Worm (Caenorhabditis elegans) whole organism, young adult: ENCODE data around the gene ctf-18.
A peak's percentile ranks its signal among the peaks of the same experiment; 100 is the strongest.

Experiments
- B0019.2 ChIP-seq: fragments of 200-800 bp; sonication (Bioruptor generic); conservative IDR thresholded peaks from 2 replicates; pipeline ENCODE4 v1.3.6; 2022; ENCODE audit warnings: missing genetic modification reagents, missing genetic modification characterization, missing compliant biosample characterization
- B0261.1 ChIP-seq: sonication (generic microtip); optimal IDR thresholded peaks from 2 replicates; lab custom pipeline; 2016; ENCODE audit warnings: mild to moderate bottlenecking, missing genetic modification characterization, moderate library complexity, missing compliant biosample characterization
- B0336.3 ChIP-seq: fragments of 200-800 bp; sonication (Bioruptor generic); IDR thresholded peaks from 2 replicates; pipeline ENCODE4 v1.3.6; 2022; ENCODE audit warnings: missing genetic modification characterization, missing compliant biosample characterization
- C06A6.2 ChIP-seq: fragments of 200-800 bp; sonication (Bioruptor generic); conservative IDR thresholded peaks from 2 replicates; pipeline ENCODE4 v1.3.6; 2022; ENCODE audit warnings: missing genetic modification characterization, missing compliant biosample characterization
- F23B12.7 ChIP-seq: sonication (generic microtip); optimal IDR thresholded peaks from 2 replicates; lab custom pipeline; 2017; ENCODE audit warnings: missing genetic modification characterization, mild to moderate bottlenecking, missing compliant biosample characterization, antibody characterized with exemption, moderate library complexity; ENCODE audit not compliant: insufficient read depth
- aptf-2 ChIP-seq: fragments of 200-800 bp; sonication (Bioruptor generic); conservative IDR thresholded peaks from 2 replicates; pipeline ENCODE4 v1.3.6; 2022; ENCODE audit warnings: missing genetic modification reagents, missing genetic modification characterization, missing compliant biosample characterization
- attf-3 ChIP-seq: fragments of 200-800 bp; sonication (Bioruptor generic); conservative IDR thresholded peaks from 2 replicates; pipeline ENCODE4 v1.3.6; 2022; ENCODE audit warnings: missing genetic modification reagents, missing genetic modification characterization, missing compliant biosample characterization
- cebp-1 ChIP-seq, 2 experiments: fragments of 200-800 bp in 1 of 2; sonication (Bioruptor generic) in 1 of 2; sonication (generic microtip) in 1 of 2; IDR thresholded peaks in 1 of 2; optimal IDR thresholded peaks in 1 of 2; 2 replicates each; pipeline versions ENCODE4 v1.3.6 to Lab custom; 2017 to 2022; ENCODE audit warnings: missing compliant biosample characterization in 2 of 2, missing genetic modification characterization in 2 of 2, mild to moderate bottlenecking in 1 of 2, missing genetic modification reagents in 1 of 2, moderate library complexity in 1 of 2
- dox-1 ChIP-seq: fragments of 200-800 bp; sonication (Bioruptor generic); IDR thresholded peaks from 2 replicates; pipeline ENCODE4 v1.3.6; 2022; ENCODE audit warnings: missing genetic modification reagents, missing genetic modification characterization, missing compliant biosample characterization
- dpff-1 ChIP-seq: sonication (generic microtip); optimal IDR thresholded peaks from 2 replicates; lab custom pipeline; 2017; ENCODE audit warnings: mild to moderate bottlenecking, missing genetic modification characterization, missing compliant biosample characterization
- dpl-1 ChIP-seq: fragments of 150-350 bp; optimal IDR thresholded peaks from 2 replicates; lab custom pipeline; 2014; ENCODE audit warnings: missing biosample characterization, missing genetic modification reagents, missing genetic modification characterization
- efl-1 ChIP-seq: fragments of 150-350 bp; optimal IDR thresholded peaks from 2 replicates; lab custom pipeline; 2014; ENCODE audit warnings: missing biosample characterization, missing genetic modification reagents, missing genetic modification characterization
- egl-44 ChIP-seq: fragments of 200-800 bp; sonication (Bioruptor generic); IDR thresholded peaks from 2 replicates; pipeline ENCODE4 v1.3.6; 2022; ENCODE audit warnings: missing genetic modification reagents, missing genetic modification characterization, missing compliant biosample characterization
- egrh-3 ChIP-seq: fragments of 200-800 bp; sonication (Bioruptor generic); IDR thresholded peaks from 2 replicates; pipeline ENCODE4 v1.3.6; 2022; ENCODE audit warnings: missing genetic modification reagents, missing genetic modification characterization, missing compliant biosample characterization
- hmg-1.2 ChIP-seq: fragments of 200-800 bp; sonication (Bioruptor generic); IDR thresholded peaks from 2 replicates; pipeline ENCODE4 v1.3.6; 2022; ENCODE audit warnings: missing genetic modification reagents, missing genetic modification characterization, missing compliant biosample characterization
- hmg-20 ChIP-seq: fragments of 200-800 bp; sonication (Bioruptor generic); IDR thresholded peaks from 2 replicates; pipeline ENCODE4 v1.3.6; 2022; ENCODE audit warnings: missing genetic modification reagents, missing genetic modification characterization, missing compliant biosample characterization
- let-526 ChIP-seq: fragments of 200-800 bp; sonication (Bioruptor generic); IDR thresholded peaks from 2 replicates; pipeline ENCODE4 v1.3.6; 2022; ENCODE audit warnings: missing genetic modification reagents, missing genetic modification characterization, missing compliant biosample characterization
- lin-35 ChIP-seq, 3 experiments: fragments of 150-350 bp in 2 of 3; sonication (generic microtip) in 1 of 3; optimal IDR thresholded peaks; 2 replicates each; lab custom pipeline; 2014 to 2018; ENCODE audit warnings: missing biosample characterization in 3 of 3, missing genetic modification characterization in 3 of 3, missing genetic modification reagents in 3 of 3
- lin-54 ChIP-seq: fragments of 200-800 bp; sonication (Bioruptor generic); optimal IDR thresholded peaks from 2 replicates; lab custom pipeline; 2018; ENCODE audit warnings: mild to moderate bottlenecking, missing genetic modification characterization, missing compliant biosample characterization
- mcd-1 ChIP-seq: fragments of 200-800 bp; sonication (Bioruptor generic); IDR thresholded peaks from 2 replicates; pipeline ENCODE4 v1.3.6; 2022; ENCODE audit warnings: missing genetic modification reagents, missing genetic modification characterization, missing compliant biosample characterization
- mel-28 ChIP-seq: sonication (generic microtip); optimal IDR thresholded peaks from 2 replicates; lab custom pipeline; 2016; ENCODE audit warnings: borderline replicate concordance, mild to moderate bottlenecking, missing genetic modification characterization, missing compliant biosample characterization
- nfya-1 ChIP-seq: sonication (generic microtip); optimal IDR thresholded peaks from 2 replicates; lab custom pipeline; 2017; ENCODE audit warnings: antibody characterized with exemption, missing compliant biosample characterization, missing genetic modification characterization, borderline replicate concordance; ENCODE audit not compliant: insufficient read depth
- nhr-120 ChIP-seq: fragments of 200-800 bp; sonication (Bioruptor generic); IDR thresholded peaks from 2 replicates; pipeline ENCODE4 v1.3.6; 2022; ENCODE audit warnings: missing genetic modification characterization, missing compliant biosample characterization
- pbrm-1 ChIP-seq: fragments of 200-800 bp; sonication (Bioruptor generic); IDR thresholded peaks from 2 replicates; pipeline ENCODE4 v1.3.6; 2022; ENCODE audit warnings: missing genetic modification reagents, missing genetic modification characterization, missing compliant biosample characterization
- pha-4 ChIP-seq: fragments of 150-350 bp; sonication (generic microtip); optimal IDR thresholded peaks from 2 replicates; lab custom pipeline; 2014; ENCODE audit warnings: missing biosample characterization, missing genetic modification reagents, missing genetic modification characterization
- rec-8 ChIP-seq, 2 experiments: sonication (generic microtip); optimal IDR thresholded peaks; 2 replicates each; lab custom pipeline; 2016; ENCODE audit warnings: mild to moderate bottlenecking in 2 of 2, missing genetic modification characterization in 2 of 2, missing genetic modification reagents in 2 of 2, missing genotype in 2 of 2, missing biosample characterization in 1 of 2, missing compliant biosample characterization in 1 of 2, moderate library complexity in 1 of 2
- rpc-1 ChIP-seq, 2 experiments: fragments of 150-350 bp in 1 of 2; sonication (generic microtip) in 1 of 2; optimal IDR thresholded peaks; 2 replicates each; lab custom pipeline; 2014 to 2018; ENCODE audit warnings: missing biosample characterization in 1 of 2, missing genetic modification characterization in 1 of 2, missing genetic modification reagents in 1 of 2, missing genotype in 1 of 2
- snpc-1.3 ChIP-seq: sonication (generic microtip); optimal IDR thresholded peaks from 2 replicates; lab custom pipeline; 2017; ENCODE audit warnings: missing genetic modification characterization, mild to moderate bottlenecking, missing compliant biosample characterization, antibody characterized with exemption, moderate library complexity, missing genotype, missing genetic modification reagents; ENCODE audit not compliant: insufficient read depth
- snpc-3.4 ChIP-seq: sonication (generic microtip); optimal IDR thresholded peaks from 2 replicates; lab custom pipeline; 2017; ENCODE audit warnings: missing genetic modification characterization, mild to moderate bottlenecking, missing compliant biosample characterization, antibody characterized with exemption, moderate library complexity, missing genotype, missing genetic modification reagents
- tlf-1 ChIP-seq: fragments of 200-800 bp; sonication (Bioruptor generic); optimal IDR thresholded peaks from 2 replicates; lab custom pipeline; 2018; ENCODE audit warnings: mild to moderate bottlenecking, missing genetic modification characterization, missing compliant biosample characterization
- unc-130 ChIP-seq: sonication (generic microtip); optimal IDR thresholded peaks from 2 replicates; lab custom pipeline; 2016; ENCODE audit warnings: missing genetic modification reagents, missing genetic modification characterization, missing compliant biosample characterization
- zfh-2 ChIP-seq: fragments of 200-800 bp; sonication (Bioruptor generic); conservative IDR thresholded peaks from 2 replicates; pipeline ENCODE4 v1.3.6; 2022; ENCODE audit warnings: missing genetic modification reagents, missing genetic modification characterization, missing compliant biosample characterization
- ztf-22 ChIP-seq: fragments of 200-800 bp; sonication (Bioruptor generic); optimal IDR thresholded peaks from 2 replicates; lab custom pipeline; 2018; ENCODE audit warnings: mild to moderate bottlenecking, missing genetic modification characterization, moderate library complexity, missing compliant biosample characterization

The ctf-18 gene

DNA sequence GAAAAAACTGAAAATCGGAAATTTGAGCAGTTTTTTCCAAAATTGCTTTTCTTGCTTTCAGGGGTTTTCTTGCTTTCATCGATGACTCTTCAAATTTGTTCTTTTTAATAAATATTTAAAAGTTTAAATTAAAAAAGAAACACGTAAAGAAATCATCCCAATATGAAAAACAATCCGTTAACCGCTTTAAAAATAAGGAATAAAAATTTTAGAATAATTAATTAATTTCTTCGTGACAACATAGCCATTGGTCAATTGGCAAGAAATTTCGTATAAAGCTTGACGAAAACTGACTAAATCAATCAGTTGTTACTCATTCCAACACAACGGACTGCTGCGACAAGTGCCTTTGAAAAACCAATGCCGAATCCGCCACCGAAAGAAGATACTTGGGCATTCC, 13.9 kb downstream of the ctf-18 start, which contains the start of gene nsph-3.2:
nsph-3.2 (plus strand) TSS at position 301 of the 400 bp plus-strand sequence.
- TF ChIP-seq B0261.1 = no peak
- TF ChIP-seq egrh-3 (GFP tag; lab: Robert Waterston, UW) = no peak
- TF ChIP-seq pbrm-1 (GFP tag; lab: Robert Waterston, UW) = no peak
- no peak for TF ChIP-seq lin-35 (GFP tag; optimal IDR thresholded peaks at IDR 0.05; lab: Kevin White, UChicago)
- TF ChIP-seq egl-44 = no peak
- no peak for TF ChIP-seq dpl-1 (GFP tag; lab: Kevin White, UChicago)
- no peak for TF ChIP-seq lin-54 (GFP tag; lab: Kevin White, UChicago)
- TF ChIP-seq pha-4 (tag; lab: Kevin White, UChicago) = no peak
- TF ChIP-seq rpc-1 (optimal IDR thresholded peaks at IDR 0.05; lab: Kevin White, UChicago) = no peak
- TF ChIP-seq rpc-1 (tag; optimal IDR thresholded peaks at IDR 0.05; lab: Kevin White, UChicago) = no peak
- TF ChIP-seq efl-1 (GFP tag; lab: Kevin White, UChicago) = no peak
- no peak for TF ChIP-seq rec-8 (tag; optimal IDR thresholded peaks at IDR 0.05; lab: Kevin White, UChicago)
- TF ChIP-seq C06A6.2 = no peak
- no peak for TF ChIP-seq cebp-1 (GFP tag; IDR thresholded peaks at IDR 0.05; lab: Robert Waterston, UW)
- TF ChIP-seq cebp-1 (tag; optimal IDR thresholded peaks at IDR 0.05; lab: Kevin White, UChicago) = no peak
- TF ChIP-seq dox-1 (GFP tag; lab: Robert Waterston, UW) = no peak
- TF ChIP-seq nfya-1 (tag; lab: Kevin White, UChicago) = no peak
- no peak for TF ChIP-seq mcd-1
- no peak for TF ChIP-seq snpc-1.3 (tag; lab: Kevin White, UChicago)
- no peak for TF ChIP-seq B0336.3 (GFP tag; lab: Robert Waterston, UW)

DNA sequence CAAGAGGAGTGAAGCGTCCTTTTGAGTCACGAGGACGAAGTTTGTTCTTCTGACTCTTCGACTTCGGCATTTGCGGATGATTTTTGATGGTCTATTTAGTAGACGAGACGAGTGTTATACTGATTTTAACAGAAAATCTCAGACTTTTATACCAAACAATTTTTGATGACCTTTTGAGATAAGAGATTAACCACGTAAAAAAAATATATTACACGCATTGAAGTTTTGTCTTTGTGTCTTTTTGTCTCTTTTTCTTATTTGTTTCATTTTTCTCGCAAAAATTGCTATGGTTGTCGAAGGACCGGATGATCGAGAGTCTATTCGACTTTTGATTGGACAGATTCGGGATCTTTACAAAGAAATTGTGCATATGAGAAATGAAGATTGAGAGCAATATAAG, 15.0 kb downstream of the ctf-18 start, which contains the start of gene spch-1:
spch-1 (minus strand) TSS at position 101 of the 400 bp plus-strand sequence.
- TF ChIP-seq dpff-1 = no peak
- TF ChIP-seq hmg-1.2 (GFP tag; lab: Robert Waterston, UW) = no peak
- no peak for TF ChIP-seq aptf-2

DNA sequence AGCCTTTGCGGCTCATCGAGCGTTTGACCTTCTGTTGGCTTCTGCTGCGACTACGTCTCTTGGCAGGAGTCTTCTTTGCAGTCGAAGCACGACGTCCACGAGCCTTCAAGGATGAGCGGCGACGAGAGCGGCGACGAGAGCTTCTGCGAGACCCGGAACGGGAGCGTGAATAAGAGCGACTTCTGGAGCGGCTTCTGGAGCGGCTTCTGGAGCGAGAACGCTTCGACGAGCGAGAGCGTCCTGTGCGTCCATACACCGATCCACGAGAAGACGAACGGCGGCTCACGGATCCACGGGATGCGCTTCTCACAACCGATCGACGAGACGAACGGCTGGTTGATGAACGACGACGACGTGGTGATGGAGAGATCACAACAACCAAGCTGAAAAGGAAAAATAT, 15.6 kb downstream of the ctf-18 start:
- peak; percentile 87 for TF ChIP-seq zfh-2
- no peak for TF ChIP-seq unc-130 (GFP tag; lab: Kevin White, UChicago)
- peak; percentile 82; the same call in 1 of the 2 replicates for TF ChIP-seq egrh-3 (GFP tag; lab: Robert Waterston, UW)
- no peak for TF ChIP-seq hmg-20 (GFP tag; lab: Robert Waterston, UW)

DNA sequence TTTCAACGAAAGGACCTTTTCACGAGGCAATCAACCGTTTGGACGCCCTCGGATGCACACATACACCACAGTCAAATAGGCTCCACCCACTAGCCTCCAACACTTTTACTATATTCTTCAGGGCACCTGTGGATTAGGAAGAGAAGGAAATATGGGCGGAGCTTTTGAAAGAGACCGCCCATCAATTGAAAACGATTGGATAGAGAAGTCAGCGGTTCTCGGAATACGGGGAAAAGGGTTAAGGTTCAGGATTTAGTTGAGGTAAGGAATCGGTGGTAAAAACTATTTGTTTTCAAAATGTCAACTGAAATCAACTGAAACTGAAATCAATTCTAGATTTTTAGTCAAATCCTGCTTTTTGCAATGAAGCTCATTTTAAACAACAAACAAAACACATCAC, 16.0 kb downstream of the ctf-18 start, which contains the start of gene egl-38:
egl-38 (minus strand) TSS at position 101 of the 400 bp plus-strand sequence.
- TF ChIP-seq lin-54 (GFP tag; lab: Kevin White, UChicago) (no peak), mel-28 (no peak), ztf-22 (GFP tag; lab: Kevin White, UChicago) (no peak), B0019.2 (GFP tag; lab: Robert Waterston, UW) (no peak), snpc-3.4 (tag; lab: Kevin White, UChicago) (no peak), tlf-1 (GFP tag; lab: Kevin White, UChicago) (no peak), F23B12.7 (tag; lab: Kevin White, UChicago) (no peak)

DNA sequence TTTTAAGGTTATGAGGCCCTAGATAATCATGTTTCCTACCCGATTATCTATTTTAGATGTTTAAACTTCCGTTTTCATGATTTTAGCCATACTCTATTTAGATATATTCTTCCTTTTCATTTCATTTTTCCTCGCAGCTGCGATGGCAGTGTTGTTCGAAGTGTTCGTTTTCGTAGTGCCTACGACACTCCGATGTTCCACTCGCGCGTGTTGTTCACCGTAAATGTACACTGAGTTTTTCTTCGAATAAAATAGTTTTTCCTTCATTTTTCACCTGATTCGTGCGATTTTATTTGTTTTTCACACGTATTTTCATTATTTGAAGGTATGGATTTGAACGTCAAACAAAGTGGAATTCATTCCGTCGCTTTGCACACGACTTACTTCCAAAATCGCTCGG, 29.6 kb downstream of the ctf-18 start, which contains the start of gene dis-3:
dis-3 (plus strand) TSS at position 322 of the 400 bp plus-strand sequence.
- no peak for TF ChIP-seq B0019.2 (GFP tag; lab: Robert Waterston, UW)
- no peak for TF ChIP-seq nhr-120 (GFP tag; lab: Robert Waterston, UW)
- TF ChIP-seq snpc-3.4 (tag; lab: Kevin White, UChicago) = no peak
- TF ChIP-seq attf-3 (GFP tag; lab: Robert Waterston, UW) = peak; percentile 88
- TF ChIP-seq let-526 (GFP tag; lab: Robert Waterston, UW) = no peak
